Fruit fly (Drosophila melanogaster): ENCODE data around the gene CG13299.
A peak's percentile ranks its signal among the peaks of the same experiment; 100 is the strongest.

The CG13299 gene

dm6 chr3L:6232261-6232660, at the start of gene CG13299:
TSS of gene CG13299 (minus strand) at chr3L:6232361.
- TF ChIP-seq vri (GFP tag; optimal IDR thresholded peaks at IDR 0.05) = no peak
- TF ChIP-seq Eip75B (GFP tag; optimal IDR thresholded peaks at IDR 0.05) = no peak
- no peak for TF ChIP-seq Hr39 (GFP tag; optimal IDR thresholded peaks at IDR 0.05)
- no peak for TF ChIP-seq salr (GFP tag; optimal IDR thresholded peaks at IDR 0.05)
- no peak for TF ChIP-seq Hr4 (GFP tag; optimal IDR thresholded peaks at IDR 0.05)

dm6 chr3L:6275487-6275886, 43.3 kb upstream of the CG13299 start, which contains the start of gene CG43168:
TSS of gene CG43168 (plus strand) at chr3L:6275787.
- TF ChIP-seq Eip78C (GFP tag) (peak; percentile 25), CG3032 (tag; optimal IDR thresholded peaks at IDR 0.05) (no peak), CG8119 (GFP tag; IDR thresholded peaks at IDR 0.05) (no peak)

DNA sequence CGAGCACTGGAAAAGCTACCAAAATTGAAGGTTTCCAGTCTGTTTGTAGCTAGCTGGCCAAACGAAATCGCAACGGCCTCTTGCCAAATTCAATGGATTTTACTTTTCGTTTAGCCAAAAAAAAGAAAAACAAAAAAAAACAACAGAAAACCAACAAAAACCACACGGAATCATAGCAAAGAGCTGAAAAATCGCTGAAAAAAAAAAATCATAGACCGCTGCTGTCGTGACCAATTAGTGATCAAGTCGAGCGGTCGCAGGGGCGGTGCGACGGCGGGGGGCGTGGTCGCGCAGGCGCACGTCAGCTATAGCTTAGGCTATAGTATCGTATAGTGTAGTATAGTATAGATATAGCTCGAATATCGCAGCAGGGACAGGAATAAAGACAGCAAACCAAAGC, 42.8 kb upstream of the CG13299 start:
- TF ChIP-seq CG32006 (GFP tag; optimal IDR thresholded peaks at IDR 0.05) = peak; percentile 15
- TF ChIP-seq Sox102F (GFP tag; optimal IDR thresholded peaks at IDR 0.05) = no peak
- TF ChIP-seq CG7368 (GFP tag; optimal IDR thresholded peaks at IDR 0.05) = no peak
- TF ChIP-seq CG11294 (GFP tag; IDR thresholded peaks at IDR 0.05) = peak; percentile 40; the same call in 1 of the 2 replicates
- TF ChIP-seq net (GFP tag; optimal IDR thresholded peaks at IDR 0.05) = peak; percentile 53
- no peak for TF ChIP-seq CG3032 (tag; optimal IDR thresholded peaks at IDR 0.05)
- TF ChIP-seq CG11762 (GFP tag; optimal IDR thresholded peaks at IDR 0.05; ENCODE audit: insufficient read depth) = no peak
- no peak for TF ChIP-seq CG4318 (GFP tag; optimal IDR thresholded peaks at IDR 0.05)
- TF ChIP-seq fd59A (GFP tag; optimal IDR thresholded peaks at IDR 0.05) = no peak
- TF ChIP-seq dac (GFP tag; optimal IDR thresholded peaks at IDR 0.05) = no peak
- no peak for TF ChIP-seq fkh (GFP tag; optimal IDR thresholded peaks at IDR 0.05)
- peak; percentile 55 for TF ChIP-seq Eip78C (GFP tag)
- TF ChIP-seq CG8119 (GFP tag; IDR thresholded peaks at IDR 0.05) = peak; percentile 88
- TF ChIP-seq Hr38 (GFP tag; optimal IDR thresholded peaks at IDR 0.05) = peak; percentile 3
- no peak for TF ChIP-seq esn (GFP tag; optimal IDR thresholded peaks at IDR 0.05)
- TF ChIP-seq Ets96B (tag; optimal IDR thresholded peaks at IDR 0.05) = no peak
- peak; percentile 32; the same call in 1 of the 3 replicates for TF ChIP-seq CG6163 (GFP tag; IDR thresholded peaks at IDR 0.05)
- peak; percentile 86 for TF ChIP-seq CG15336 (GFP tag; IDR thresholded peaks at IDR 0.05)
- peak; percentile 3 for TF ChIP-seq CG6276 (GFP tag; optimal IDR thresholded peaks at IDR 0.05)
- peak; percentile 78 for TF ChIP-seq eg (GFP tag; IDR thresholded peaks at IDR 0.05)
- TF ChIP-seq acj6 (GFP tag; optimal IDR thresholded peaks at IDR 0.05) = no peak
- peak; percentile 64 for TF ChIP-seq Lpt (GFP tag; optimal IDR thresholded peaks at IDR 0.05)
- no peak for TF ChIP-seq CG6808 (GFP tag; optimal IDR thresholded peaks at IDR 0.05)

DNA sequence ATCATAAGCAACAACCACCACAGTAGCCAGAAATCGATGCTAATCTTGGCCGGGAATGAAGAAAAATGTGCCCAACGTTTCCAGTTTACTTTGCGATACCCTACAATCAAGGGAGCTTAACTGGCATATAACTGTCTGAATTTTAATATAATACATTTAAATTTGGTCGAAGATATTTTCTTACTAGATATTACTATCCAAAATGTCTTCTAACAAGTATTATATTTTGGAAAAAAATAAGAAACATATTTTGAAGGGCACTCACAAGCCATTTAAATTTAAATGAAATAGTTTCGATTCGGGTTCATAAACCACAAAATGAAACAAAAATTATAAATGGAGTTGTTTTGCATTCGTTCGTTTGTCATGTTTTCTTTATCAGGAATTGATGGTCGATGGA, 38.1 kb upstream of the CG13299 start:
- TF ChIP-seq Gug (GFP tag; IDR thresholded peaks at IDR 0.05) (no peak), CG1621 (tag; optimal IDR thresholded peaks at IDR 0.05) (no peak), pdm3 (GFP tag; optimal IDR thresholded peaks at IDR 0.05) (peak; percentile 54), Ets21C (GFP tag; optimal IDR thresholded peaks at IDR 0.05) (peak; percentile 16), spab (GFP tag; optimal IDR thresholded peaks at IDR 0.05) (peak; percentile 11), CG6276 (GFP tag; optimal IDR thresholded peaks at IDR 0.05) (no peak), lz (GFP tag; optimal IDR thresholded peaks at IDR 0.05) (peak; percentile 30), CG8119 (GFP tag; IDR thresholded peaks at IDR 0.05) (no peak), Hr4 (GFP tag; optimal IDR thresholded peaks at IDR 0.05) (no peak), acj6 (GFP tag; optimal IDR thresholded peaks at IDR 0.05) (peak; percentile 57), Ets96B (tag; optimal IDR thresholded peaks at IDR 0.05) (peak; percentile 54), dsx (GFP tag; optimal IDR thresholded peaks at IDR 0.05; ENCODE audit: poor library complexity, severe bottlenecking) (peak; percentile 16), Lpt (GFP tag; optimal IDR thresholded peaks at IDR 0.05) (no peak), CG7368 (GFP tag; optimal IDR thresholded peaks at IDR 0.05) (peak; percentile 26), CG11294 (GFP tag; IDR thresholded peaks at IDR 0.05) (no peak), CG16779 (tag; optimal IDR thresholded peaks at IDR 0.05) (no peak), esn (GFP tag; optimal IDR thresholded peaks at IDR 0.05) (peak; percentile 68), fd85E (GFP tag; optimal IDR thresholded peaks at IDR 0.05) (no peak), Hr38 (GFP tag; optimal IDR thresholded peaks at IDR 0.05) (no peak), Sox14 (GFP tag; optimal IDR thresholded peaks at IDR 0.05) (peak; percentile 29), CG10669 (GFP tag; optimal IDR thresholded peaks at IDR 0.05) (peak; percentile 49), CG34406 (GFP tag; optimal IDR thresholded peaks at IDR 0.05) (peak; percentile 72), Eip75B (GFP tag; optimal IDR thresholded peaks at IDR 0.05) (peak; percentile 43), CG6163 (GFP tag; IDR thresholded peaks at IDR 0.05) (peak; percentile 21; the same call in 1 of the 3 replicates), achi (GFP tag; optimal IDR thresholded peaks at IDR 0.05) (peak; percentile 38), Hr39 (GFP tag; optimal IDR thresholded peaks at IDR 0.05) (peak; percentile 46), Eip93F (GFP tag; optimal IDR thresholded peaks at IDR 0.05) (no peak), CG6854 (GFP tag; optimal IDR thresholded peaks at IDR 0.05) (no peak), Sox15 (GFP tag; optimal IDR thresholded peaks at IDR 0.05) (peak; percentile 14), CG3032 (tag; optimal IDR thresholded peaks at IDR 0.05) (no peak), dac (GFP tag; optimal IDR thresholded peaks at IDR 0.05) (no peak), CG4318 (GFP tag; optimal IDR thresholded peaks at IDR 0.05) (no peak)

Measured in whole organism, prepupa.